Worm (Caenorhabditis elegans) whole organism, L3 larva: Measurements from ENCODE around the gene unc-93.

Experiments
- ceh-16 ChIP-seq: sonication (generic microtip); optimal IDR thresholded peaks from 2 replicates; lab custom pipeline; 2017; ENCODE audit warnings: missing biosample characterization, missing genetic modification characterization
- ceh-9 ChIP-seq: sonication (generic microtip); optimal IDR thresholded peaks from 2 replicates; lab custom pipeline; 2018; ENCODE audit warnings: missing biosample characterization, missing genetic modification characterization
- fkh-10 ChIP-seq: sonication (generic microtip); optimal IDR thresholded peaks from 2 replicates; lab custom pipeline; 2017; ENCODE audit warnings: missing biosample characterization, missing genetic modification reagents, missing genetic modification characterization
- jun-1 ChIP-seq: fragments of 150-350 bp; optimal IDR thresholded peaks from 2 replicates; lab custom pipeline; 2014; ENCODE audit warnings: missing biosample characterization, missing genetic modification reagents, missing genetic modification characterization
- mdl-1 ChIP-seq: fragments of 150-350 bp; optimal IDR thresholded peaks from 2 replicates; lab custom pipeline; 2014; ENCODE audit warnings: missing biosample characterization, missing genetic modification characterization
- nhr-237 ChIP-seq: fragments of 150-350 bp; optimal IDR thresholded peaks from 2 replicates; lab custom pipeline; 2014; ENCODE audit warnings: missing biosample characterization, missing genetic modification characterization
- pha-4 ChIP-seq: fragments of 150-350 bp; optimal IDR thresholded peaks from 2 replicates; lab custom pipeline; 2014; ENCODE audit warnings: missing biosample characterization, missing genetic modification reagents, missing genetic modification characterization
- sea-2 ChIP-seq: fragments of 150-350 bp; sonication (generic microtip); optimal IDR thresholded peaks from 4 replicates; lab custom pipeline; 2014; ENCODE audit warnings: missing biosample characterization, missing genetic modification reagents, missing genetic modification characterization
- skn-1 ChIP-seq: fragments of 150-350 bp; optimal IDR thresholded peaks from 2 replicates; lab custom pipeline; 2014; ENCODE audit warnings: missing biosample characterization, missing genetic modification characterization
- snpc-4 ChIP-seq: fragments of 150-350 bp; optimal IDR thresholded peaks from 2 replicates; lab custom pipeline; 2014; ENCODE audit warnings: missing biosample characterization, missing genetic modification characterization

DNA sequence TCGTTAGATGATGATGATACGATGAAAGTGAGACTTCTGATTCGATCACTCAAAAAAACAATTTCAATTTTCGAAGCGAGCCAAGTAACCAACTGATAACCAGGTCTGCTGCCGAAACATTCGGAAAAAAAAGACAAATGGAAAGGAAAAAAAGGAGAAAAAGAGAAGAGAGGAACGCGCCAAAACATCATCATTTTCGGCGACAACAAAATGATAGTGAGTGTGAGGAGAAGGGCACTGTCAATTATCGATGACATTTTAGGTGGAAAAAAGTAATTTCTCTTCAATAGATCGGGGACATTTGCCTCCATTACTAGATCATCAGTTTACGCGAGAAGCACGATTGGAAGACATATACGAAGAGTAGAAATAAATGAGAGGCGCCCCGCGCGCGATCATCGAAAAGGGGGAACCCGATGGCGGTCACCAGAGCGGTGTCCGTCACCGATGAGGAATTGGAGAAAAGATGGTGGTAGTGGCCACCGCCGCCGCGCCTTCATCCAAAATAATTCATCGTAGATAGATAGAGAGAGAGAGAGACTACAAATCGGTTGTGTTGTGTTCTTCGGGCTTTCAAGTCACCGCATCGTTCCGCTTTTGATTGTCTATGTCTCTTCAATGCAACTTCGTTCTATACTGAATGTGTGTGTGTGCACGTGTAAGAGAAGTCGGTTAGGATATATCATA is 22.8 kb upstream of the unc-93 start:
- TF ChIP-seq jun-1 (no peak), sea-2 (GFP tag; lab: Kevin White, UChicago) (no peak), ceh-16 (tag; lab: Kevin White, UChicago) (no peak), skn-1 (no peak), ceh-9 (tag; lab: Kevin White, UChicago) (no peak), nhr-237 (tag; lab: Kevin White, UChicago) (no peak), fkh-10 (no peak), pha-4 (tag; lab: Kevin White, UChicago) (no peak), mdl-1 (tag; lab: Kevin White, UChicago) (no peak), snpc-4 (no peak)
